Fruit fly (Drosophila melanogaster): Measurements from ENCODE around the gene CG5909.

dm6 chr3R:27209561-27210275 lies 48.8 kb downstream of the CG5909 start:
- TF ChIP-seq rn (GFP tag; IDR thresholded peaks at IDR 0.05) (no peak), fd96Ca (GFP tag; IDR thresholded peaks at IDR 0.05) (0 out of 3 replicates have a peak, but pooled peaks have one; percentile 22), CG14655 (GFP tag; optimal IDR thresholded peaks at IDR 0.05) (peak; percentile 31), CG13204 (GFP tag; optimal IDR thresholded peaks at IDR 0.05) (no peak), CG10348 (GFP tag; IDR thresholded peaks at IDR 0.05) (no peak), CG17806 (tag; optimal IDR thresholded peaks at IDR 0.05) (no peak), Snoo (tag; optimal IDR thresholded peaks at IDR 0.05) (no peak)

All from whole organism, pupa.